Worm (Caenorhabditis elegans) whole organism, midembryonic: ENCODE measurements around the gene unc-34.

Source experiments
- T22C8.4 ChIP-seq: fragments of 200-800 bp; sonication (Bioruptor generic); IDR thresholded peaks from 2 replicates; pipeline ENCODE4 v1.3.6; 2022; ENCODE audit warnings: missing genetic modification characterization, missing compliant biosample characterization
- cog-1 ChIP-seq: sonication (generic microtip); optimal IDR thresholded peaks from 2 replicates; lab custom pipeline; 2016; ENCODE audit warnings: missing genetic modification characterization, missing compliant biosample characterization
- ref-1 ChIP-seq: fragments of 200-800 bp; sonication (Bioruptor generic); conservative IDR thresholded peaks from 2 replicates; pipeline ENCODE4 v1.3.6; 2022; ENCODE audit warnings: missing genetic modification reagents, missing genetic modification characterization, missing compliant biosample characterization
- ztf-23 ChIP-seq: fragments of 200-800 bp; sonication (Bioruptor generic); IDR thresholded peaks from 2 replicates; pipeline ENCODE4 v1.3.6; 2022; ENCODE audit warnings: missing genetic modification reagents, missing genetic modification characterization, missing compliant biosample characterization
- ztf-29 ChIP-seq: fragments of 200-800 bp; sonication (Bioruptor generic); IDR thresholded peaks from 2 replicates; pipeline ENCODE4 v1.3.6; 2022; ENCODE audit warnings: missing genetic modification reagents, missing genetic modification characterization, missing compliant biosample characterization

ce11 chrV:995635-996034, 13.1 kb downstream of the unc-34 start:
- TF ChIP-seq T22C8.4 (peak; percentile 61), ztf-23 (GFP tag; lab: Robert Waterston, UW) (no peak), ztf-29 (GFP tag; lab: Robert Waterston, UW) (no peak), ref-1 (no peak), cog-1 (no peak)
